Fruit fly (Drosophila melanogaster): ENCODE results near the gene CG17544.

dm6 chr2L:19364075-19364474 is 34.2 kb downstream of the CG17544 start, which contains the start of gene CG13086:
- no peak for TF ChIP-seq psq (GFP tag; optimal IDR thresholded peaks at IDR 0.05)
- TF ChIP-seq OdsH (GFP tag; optimal IDR thresholded peaks at IDR 0.05): no peak
- TF ChIP-seq h (GFP tag; optimal IDR thresholded peaks at IDR 0.05): no peak
- TF ChIP-seq Hr78 (GFP tag; optimal IDR thresholded peaks at IDR 0.05): no peak
- no peak for TF ChIP-seq brk (GFP tag; optimal IDR thresholded peaks at IDR 0.05)
- TF ChIP-seq usp (GFP tag; optimal IDR thresholded peaks at IDR 0.05): no peak
- no peak for TF ChIP-seq sage (GFP tag; optimal IDR thresholded peaks at IDR 0.05)
- no peak for TF ChIP-seq br (GFP tag; optimal IDR thresholded peaks at IDR 0.05)
- no peak for TF ChIP-seq tai (GFP tag; optimal IDR thresholded peaks at IDR 0.05)
- no peak for TF ChIP-seq Jra (GFP tag; optimal IDR thresholded peaks at IDR 0.05)
- no peak for TF ChIP-seq Myc (optimal IDR thresholded peaks at IDR 0.05)
- TF ChIP-seq lola (GFP tag; optimal IDR thresholded peaks at IDR 0.05): no peak
- TF ChIP-seq Dfd (GFP tag; optimal IDR thresholded peaks at IDR 0.05): no peak
